Comparison of ENCODE assay signal across 2 fruit fly cellular contexts in genomic region chr3R:21591962-21592361, dm6.
TF ChIP-seq lines count a peak whose summit lies in the region.

No protein-coding gene starts in this region.

TF ChIP-seq in whole organism, embryonic, 481 proteins besides CTCF, POLR2A, EP300 and RAD21 (continued from another document):
- TF ChIP-seq psq (GFP tag; optimal IDR thresholded peaks at IDR 0.05; lab: Kevin White, UChicago) (peak; percentile 32), MTF-1 (GFP tag; optimal IDR thresholded peaks at IDR 0.05; lab: Kevin White, UChicago; ENCODE audit: borderline replicate concordance) (no peak), Trl (optimal IDR thresholded peaks at IDR 0.05; lab: Kevin White, UChicago) (peak in 1 of 2 experiments; percentile 41), Trl (GFP tag; optimal IDR thresholded peaks at IDR 0.05; lab: Kevin White, UChicago) (no peak), bsh (GFP tag; optimal IDR thresholded peaks at IDR 0.05; lab: Kevin White, UChicago) (peak in 1 of 2 experiments; percentile 26), Deaf1 (tag; optimal IDR thresholded peaks at IDR 0.05; lab: Kevin White, UChicago) (peak; percentile 12), Med (GFP tag; lab: Kevin White, UChicago) (peak; percentile 14), CG13287 (GFP tag; IDR thresholded peaks at IDR 0.05; lab: Robert Waterston, UW; ENCODE audit: partially characterized antibody) (peak; percentile 6; the same call in 1 of the 2 replicates), BtbVII (GFP tag; optimal IDR thresholded peaks at IDR 0.05; lab: Kevin White, UChicago) (peak; percentile 29), Hr3 (GFP tag; optimal IDR thresholded peaks at IDR 0.05; lab: Kevin White, UChicago) (no peak), nom (GFP tag; optimal IDR thresholded peaks at IDR 0.05; lab: Kevin White, UChicago) (peak; percentile 72), CG13894 (tag; optimal IDR thresholded peaks at IDR 0.05; lab: Kevin White, UChicago) (peak; percentile 34), ftz-f1 (GFP tag; optimal IDR thresholded peaks at IDR 0.05; lab: Kevin White, UChicago) (peak; percentile 12), Poxn (GFP tag; IDR thresholded peaks at IDR 0.05; lab: Robert Waterston, UW) (no peak), CG10543 (GFP tag; optimal IDR thresholded peaks at IDR 0.05; lab: Kevin White, UChicago) (peak; percentile 43), ci (GFP tag; IDR thresholded peaks at IDR 0.05; lab: Robert Waterston, UW) (peak; percentile 46; the same call in 1 of the 3 replicates), Pdp1 (GFP tag; optimal IDR thresholded peaks at IDR 0.05; lab: Kevin White, UChicago) (peak in 1 of 2 experiments; percentile 39), CG11398 (GFP tag; optimal IDR thresholded peaks at IDR 0.05; lab: Kevin White, UChicago) (peak; percentile 1), Dref (GFP tag; IDR thresholded peaks at IDR 0.05; lab: Robert Waterston, UW) (no peak), mirr (GFP tag; optimal IDR thresholded peaks at IDR 0.05; lab: Kevin White, UChicago) (peak; percentile 49), sd (tag; optimal IDR thresholded peaks at IDR 0.05; lab: Kevin White, UChicago) (peak; percentile 38), CG2678 (tag; optimal IDR thresholded peaks at IDR 0.05; lab: Kevin White, UChicago) (peak; percentile 17), CG34376 (GFP tag; optimal IDR thresholded peaks at IDR 0.05; lab: Kevin White, UChicago) (peak; percentile 54), Aef1 (GFP tag; IDR thresholded peaks at IDR 0.05; lab: Robert Waterston, UW) (0 out of 3 replicates have a peak, but pooled peaks have one; percentile 24), E2f2 (GFP tag; IDR thresholded peaks at IDR 0.05; lab: Robert Waterston, UW) (0 out of 2 replicates have a peak, but pooled peaks have one; percentile 6), cg (GFP tag; optimal IDR thresholded peaks at IDR 0.05; lab: Kevin White, UChicago) (peak; percentile 27), sens (GFP tag; lab: Kevin White, UChicago) (peak; percentile 65)

TF ChIP-seq in whole organism, prepupa, 60 proteins besides CTCF, POLR2A, EP300 and RAD21 (continued from another document):
- TF ChIP-seq CG34406 (GFP tag; optimal IDR thresholded peaks at IDR 0.05; lab: Kevin White, UChicago) (no peak), CG6163 (GFP tag; IDR thresholded peaks at IDR 0.05; lab: Robert Waterston, UW) (peak; percentile 50; the same call in 2 of the 3 replicates), spab (GFP tag; optimal IDR thresholded peaks at IDR 0.05; lab: Kevin White, UChicago) (peak; percentile 44)
